Fruit fly (Drosophila melanogaster): ENCODE measurements around the gene CG9393.

- TF ChIP-seq CTCF (optimal IDR thresholded peaks at IDR 0.05) = no peak
- no peak for TF ChIP-seq CG8478 (optimal IDR thresholded peaks at IDR 0.05)
Measured at dm6 chr3R:9594251-9594581, 30.7 kb upstream of the CG9393 start.

Measured in S2 (cell line).